Fruit fly (Drosophila melanogaster) whole organism, embryonic: ENCODE measurements around the gene CstF50.

ENCODE experiments used
- CG10321 ChIP-seq: fragments of 200-800 bp; sonication (Bioruptor generic); IDR thresholded peaks from 2 replicates; pipeline ENCODE4 v1.3.6; 2022; ENCODE audit warnings: missing biosample characterization, missing genetic modification characterization
- CG10462 ChIP-seq: fragments of 200-800 bp; sonication (Bioruptor generic); optimal IDR thresholded peaks from 2 replicates; lab custom pipeline; 2016; ENCODE audit warnings: missing biosample characterization, missing genetic modification characterization
- CG10543 ChIP-seq: fragments of 200-800 bp; sonication (Bioruptor generic); optimal IDR thresholded peaks from 3 replicates; lab custom pipeline; 2017; ENCODE audit warnings: missing biosample characterization, mild to moderate bottlenecking, missing genetic modification characterization, moderate library complexity
- CG11560 ChIP-seq: fragments of 200-800 bp; sonication (Bioruptor generic); IDR thresholded peaks from 3 replicates; pipeline ENCODE4 v1.3.6; 2022; ENCODE audit warnings: missing biosample characterization, missing genetic modification characterization
- CG13123 ChIP-seq: fragments of 200-800 bp; sonication (Bioruptor generic); optimal IDR thresholded peaks from 2 replicates; lab custom pipeline; 2016; ENCODE audit warnings: missing biosample characterization, missing genetic modification characterization
- CG15479 ChIP-seq: fragments of 200-800 bp; sonication (Bioruptor generic); optimal IDR thresholded peaks from 3 replicates; lab custom pipeline; 2019; ENCODE audit warnings: missing biosample characterization, mild to moderate bottlenecking, missing genetic modification characterization, moderate library complexity
- CG16779 ChIP-seq: fragments of 200-800 bp; sonication (Bioruptor generic); IDR thresholded peaks from 2 replicates; pipeline ENCODE4 v1.3.6; 2022; ENCODE audit warnings: missing biosample characterization, missing genetic modification characterization
- CG17612 ChIP-seq: fragments of 200-800 bp; sonication (Bioruptor generic); IDR thresholded peaks from 2 replicates; pipeline ENCODE4 v1.3.6; 2022; ENCODE audit warnings: missing biosample characterization, missing genetic modification characterization
- CG32767 ChIP-seq: fragments of 200-800 bp; sonication (Bioruptor generic); IDR thresholded peaks from 2 replicates; pipeline ENCODE4 v1.3.6; 2022; ENCODE audit warnings: missing biosample characterization, missing genetic modification characterization
- CG3407 ChIP-seq: fragments of 200-800 bp; sonication (Bioruptor generic); optimal IDR thresholded peaks from 2 replicates; lab custom pipeline; 2018; ENCODE audit warnings: missing biosample characterization, mild to moderate bottlenecking, missing genetic modification characterization
- CG43689 ChIP-seq: fragments of 200-800 bp; sonication (Bioruptor generic); IDR thresholded peaks from 2 replicates; pipeline ENCODE4 v1.3.6; 2022; ENCODE audit warnings: missing biosample characterization, missing genetic modification characterization
- CG6175 ChIP-seq: fragments of 200-800 bp; sonication (Bioruptor generic); IDR thresholded peaks from 3 replicates; pipeline ENCODE4 v1.3.6; 2022; ENCODE audit warnings: missing biosample characterization, missing genetic modification characterization
- CG8281 ChIP-seq: fragments of 200-800 bp; sonication (Bioruptor generic); optimal IDR thresholded peaks from 2 replicates; lab custom pipeline; 2018; ENCODE audit warnings: missing biosample characterization, mild to moderate bottlenecking, missing genetic modification characterization, moderate library complexity
- CG9797 ChIP-seq: fragments of 200-800 bp; sonication (Bioruptor generic); optimal IDR thresholded peaks from 3 replicates; lab custom pipeline; 2018; ENCODE audit warnings: missing biosample characterization, mild to moderate bottlenecking, missing genetic modification characterization
- CG9817 ChIP-seq: fragments of 200-800 bp; sonication (Bioruptor generic); optimal IDR thresholded peaks from 2 replicates; lab custom pipeline; 2018; ENCODE audit warnings: missing biosample characterization, mild to moderate bottlenecking, missing genetic modification characterization, moderate library complexity
- CG9932 ChIP-seq: fragments of 200-800 bp; sonication (Bioruptor generic); IDR thresholded peaks from 2 replicates; pipeline ENCODE4 v1.3.6; 2022; ENCODE audit warnings: missing biosample characterization, missing genetic modification characterization
- Elba2 ChIP-seq: fragments of 200-800 bp; sonication (Bioruptor generic); optimal IDR thresholded peaks from 3 replicates; lab custom pipeline; 2016; ENCODE audit warnings: missing biosample characterization, missing genetic modification characterization
- Fer2 ChIP-seq: fragments of 200-800 bp; sonication (Bioruptor generic); optimal IDR thresholded peaks from 2 replicates; lab custom pipeline; 2018; ENCODE audit warnings: missing biosample characterization, mild to moderate bottlenecking, missing genetic modification characterization, moderate library complexity
- HLH4C ChIP-seq: fragments of 200-800 bp; sonication (Bioruptor generic); IDR thresholded peaks from 3 replicates; pipeline ENCODE4 v1.3.6; 2022; ENCODE audit warnings: missing biosample characterization, missing genetic modification characterization; ENCODE audit not compliant: partially characterized antibody
- Hr51 ChIP-seq, 2 experiments: fragments of 200-800 bp; sonication (Bioruptor generic); optimal IDR thresholded peaks; 2 replicates in 1 of 2; 3 replicates in 1 of 2; lab custom pipeline; 2016 to 2018; ENCODE audit warnings: missing biosample characterization in 2 of 2, missing genetic modification characterization in 2 of 2, mild to moderate bottlenecking in 1 of 2, moderate library complexity in 1 of 2
- Hr78 ChIP-seq, 2 experiments: fragments of 200-800 bp in 1 of 2; fragments of >200 bp in 1 of 2; sonication (Bioruptor generic) in 1 of 2; optimal IDR thresholded peaks; 2 replicates each; lab custom pipeline; 2017 to 2019; ENCODE audit warnings: missing biosample characterization in 2 of 2, missing genetic modification characterization in 2 of 2, mild to moderate bottlenecking in 1 of 2, moderate library complexity in 1 of 2
- Med ChIP-seq: fragments of 200-800 bp; sonication (Bioruptor generic); peaks from one replicate; lab custom pipeline; 2016; ENCODE audit warnings: missing biosample characterization, missing genetic modification characterization, mild to moderate bottlenecking, inconsistent platforms, moderate library complexity
- Ptx1 ChIP-seq: fragments of 200-800 bp; sonication (Bioruptor generic); IDR thresholded peaks from 2 replicates; pipeline ENCODE4 v1.3.6; 2022; ENCODE audit warnings: missing biosample characterization, missing genetic modification characterization
- Sox100B ChIP-seq: fragments of 200-800 bp; sonication (Bioruptor generic); optimal IDR thresholded peaks from 3 replicates; lab custom pipeline; 2018; ENCODE audit warnings: missing biosample characterization, mild to moderate bottlenecking, missing genetic modification characterization
- Sox102F ChIP-seq: fragments of 200-800 bp; sonication (Bioruptor generic); optimal IDR thresholded peaks from 2 replicates; lab custom pipeline; 2018; ENCODE audit warnings: missing biosample characterization, mild to moderate bottlenecking, missing genetic modification characterization, moderate library complexity
- TFAM ChIP-seq: fragments of 200-800 bp; sonication (Bioruptor generic); optimal IDR thresholded peaks from 2 replicates; lab custom pipeline; 2017; ENCODE audit warnings: missing biosample characterization, missing genetic modification characterization, inconsistent platforms
- Xbp1 ChIP-seq: fragments of 200-800 bp; sonication (Bioruptor generic); optimal IDR thresholded peaks from 3 replicates; lab custom pipeline; 2016; ENCODE audit warnings: missing biosample characterization, mild to moderate bottlenecking, missing genetic modification characterization
- amos ChIP-seq: fragments of 200-800 bp; sonication (Bioruptor generic); IDR thresholded peaks from 2 replicates; pipeline ENCODE4 v1.3.6; 2022; ENCODE audit warnings: missing biosample characterization, missing genetic modification characterization; ENCODE audit not compliant: partially characterized antibody
- az2 ChIP-seq: fragments of 200-800 bp; sonication (Bioruptor generic); optimal IDR thresholded peaks from 3 replicates; lab custom pipeline; 2016; ENCODE audit warnings: missing biosample characterization, missing genetic modification characterization
- bsh ChIP-seq, 2 experiments: fragments of 200-800 bp; sonication (Bioruptor generic); optimal IDR thresholded peaks; 2 replicates each; lab custom pipeline; 2017 to 2018; ENCODE audit warnings: mild to moderate bottlenecking in 2 of 2, missing biosample characterization in 2 of 2, missing genetic modification characterization in 2 of 2, moderate library complexity in 1 of 2
- caup ChIP-seq: fragments of 200-800 bp; sonication (Bioruptor generic); optimal IDR thresholded peaks from 3 replicates; lab custom pipeline; 2017; ENCODE audit warnings: missing biosample characterization, mild to moderate bottlenecking, missing genetic modification characterization, moderate library complexity; ENCODE audit not compliant: severe bottlenecking
- fd3F ChIP-seq: fragments of 200-800 bp; sonication (Bioruptor generic); optimal IDR thresholded peaks from 2 replicates; lab custom pipeline; 2018; ENCODE audit warnings: missing biosample characterization, mild to moderate bottlenecking, missing genetic modification characterization, moderate library complexity
- fd64A ChIP-seq: fragments of 200-800 bp; sonication (Bioruptor generic); optimal IDR thresholded peaks from 3 replicates; lab custom pipeline; 2018; ENCODE audit warnings: missing biosample characterization, mild to moderate bottlenecking, missing genetic modification characterization
- gce ChIP-seq: fragments of 200-800 bp; sonication (Bioruptor generic); IDR thresholded peaks from 3 replicates; pipeline ENCODE4 v1.3.6; 2022; ENCODE audit warnings: missing biosample characterization, missing genetic modification characterization
- gcm2 ChIP-seq: fragments of 200-800 bp; sonication (Bioruptor generic); optimal IDR thresholded peaks from 2 replicates; lab custom pipeline; 2016; ENCODE audit warnings: missing biosample characterization, missing genetic modification characterization
- kay ChIP-seq: fragments of 200-800 bp; sonication (Bioruptor generic); optimal IDR thresholded peaks from 2 replicates; lab custom pipeline; 2016; ENCODE audit warnings: missing biosample characterization, missing genetic modification characterization
- kni ChIP-seq: fragments of 200-800 bp; sonication (Bioruptor generic); optimal IDR thresholded peaks from 3 replicates; lab custom pipeline; 2017; ENCODE audit warnings: mild to moderate bottlenecking, missing biosample characterization, missing genetic modification reagents, missing genetic modification characterization
- knrl ChIP-seq: fragments of 200-800 bp; sonication (Bioruptor generic); IDR thresholded peaks from 3 replicates; pipeline ENCODE4 v1.3.6; 2022; ENCODE audit warnings: missing biosample characterization, missing genetic modification characterization; ENCODE audit not compliant: partially characterized antibody
- onecut ChIP-seq: fragments of 200-800 bp; sonication (Bioruptor generic); IDR thresholded peaks from 2 replicates; pipeline ENCODE4 v1.3.6; 2022; ENCODE audit warnings: missing biosample characterization, missing genetic modification characterization
- otp ChIP-seq: fragments of 200-800 bp; sonication (Bioruptor generic); IDR thresholded peaks from 3 replicates; pipeline ENCODE4, ENCODE4 v1.3.6; 2022; ENCODE audit warnings: missing biosample characterization, missing genetic modification characterization
- pb ChIP-seq: fragments of 200-800 bp; sonication (Bioruptor generic); optimal IDR thresholded peaks from 3 replicates; lab custom pipeline; 2016; ENCODE audit warnings: missing biosample characterization, missing genetic modification characterization
- scrt ChIP-seq: fragments of 200-800 bp; sonication (Bioruptor generic); optimal IDR thresholded peaks from 2 replicates; lab custom pipeline; 2018; ENCODE audit warnings: missing biosample characterization, mild to moderate bottlenecking, missing genetic modification characterization, moderate library complexity
- shn ChIP-seq: fragments of 200-800 bp; sonication (Bioruptor generic); optimal IDR thresholded peaks from 3 replicates; lab custom pipeline; 2016; ENCODE audit warnings: missing biosample characterization, missing genetic modification characterization
- sim ChIP-seq: fragments of 200-800 bp; sonication (Bioruptor generic); IDR thresholded peaks from 2 replicates; pipeline ENCODE4 v1.3.6; 2022; ENCODE audit warnings: missing biosample characterization, missing genetic modification characterization
- sisA ChIP-seq: fragments of 200-800 bp; sonication (Bioruptor generic); IDR thresholded peaks from 2 replicates; pipeline ENCODE4 v1.3.6; 2022; ENCODE audit warnings: missing biosample characterization, missing genetic modification characterization
- sr ChIP-seq: fragments of 200-800 bp; sonication (Bioruptor generic); IDR thresholded peaks from 3 replicates; pipeline ENCODE4 v1.3.6; 2022; ENCODE audit warnings: missing biosample characterization, missing genetic modification characterization
- tup ChIP-seq: fragments of 200-800 bp; sonication (Bioruptor generic); optimal IDR thresholded peaks from 2 replicates; lab custom pipeline; 2016; ENCODE audit warnings: missing biosample characterization, mild to moderate bottlenecking, missing genetic modification characterization, moderate library complexity
- vnd ChIP-seq: fragments of 200-800 bp; sonication (Bioruptor generic); IDR thresholded peaks from 3 replicates; pipeline ENCODE4 v1.3.6; 2022; ENCODE audit warnings: missing biosample characterization, missing genetic modification characterization; ENCODE audit not compliant: partially characterized antibody
- zen ChIP-seq: fragments of 200-800 bp; sonication (Bioruptor generic); optimal IDR thresholded peaks from 3 replicates; lab custom pipeline; 2018; ENCODE audit warnings: missing biosample characterization, mild to moderate bottlenecking, missing genetic modification characterization, moderate library complexity
- zfh1 ChIP-seq: fragments of 200-800 bp; sonication (Bioruptor generic); IDR thresholded peaks from 3 replicates; pipeline ENCODE4 v1.3.6; 2022; ENCODE audit warnings: missing biosample characterization, missing genetic modification characterization

The CstF50 gene

DNA sequence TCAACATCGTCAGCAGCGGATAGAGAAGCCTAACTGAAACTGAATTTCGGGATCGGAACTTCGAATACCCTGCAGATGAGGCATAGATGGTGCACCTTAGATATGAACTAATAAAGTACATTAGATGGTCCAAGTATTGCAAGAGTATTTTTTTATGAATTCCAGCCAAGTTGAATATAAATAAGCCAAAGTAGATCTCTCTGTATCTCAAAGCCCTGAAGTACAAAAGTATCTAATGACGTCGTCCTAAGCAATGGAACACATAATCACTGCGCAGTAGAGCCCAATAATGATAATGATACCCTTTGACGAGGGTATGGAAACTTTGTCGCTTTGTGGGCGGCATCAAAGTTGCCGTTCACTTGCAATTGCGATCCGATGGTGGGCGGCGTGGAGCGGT, 27.0 kb downstream of the CstF50 start (continued):
- TF ChIP-seq Xbp1 (no peak), CG9817 (tag; lab: Kevin White, UChicago) (no peak), Elba2 (GFP tag; lab: Kevin White, UChicago) (no peak), TFAM (GFP tag; lab: Kevin White, UChicago) (no peak), CG15479 (no peak), Sox102F (GFP tag; lab: Kevin White, UChicago) (peak; percentile 12), Ptx1 (GFP tag; lab: Robert Waterston, UW) (0 out of 2 replicates have a peak, but pooled peaks have one; percentile 11), fd64A (GFP tag; lab: Kevin White, UChicago) (no peak), vnd (GFP tag; lab: Robert Waterston, UW) (no peak), CG3407 (GFP tag; lab: Kevin White, UChicago) (no peak), Hr51 (GFP tag; optimal IDR thresholded peaks at IDR 0.05; lab: Kevin White, UChicago) (peak in 1 of 2 experiments; percentile 23), sr (GFP tag; lab: Robert Waterston, UW) (peak; percentile 69; the same call in 1 of the 3 replicates), CG10543 (GFP tag; lab: Kevin White, UChicago) (no peak), Med (GFP tag; lab: Kevin White, UChicago) (peak; percentile 71), onecut (GFP tag; lab: Robert Waterston, UW) (no peak), HLH4C (GFP tag; lab: Robert Waterston, UW) (no peak), CG43689 (GFP tag; lab: Robert Waterston, UW) (no peak), knrl (no peak), pb (no peak), amos (GFP tag; lab: Robert Waterston, UW) (no peak), CG9932 (GFP tag; lab: Robert Waterston, UW) (no peak), sim (GFP tag; lab: Robert Waterston, UW) (no peak), Fer2 (tag; lab: Kevin White, UChicago) (no peak), CG9797 (no peak), tup (GFP tag; lab: Kevin White, UChicago) (no peak), CG10321 (GFP tag; lab: Robert Waterston, UW) (no peak), bsh (GFP tag; optimal IDR thresholded peaks at IDR 0.05; lab: Kevin White, UChicago) (peak in 1 of 2 experiments; percentile 24), gce (no peak), zfh1 (GFP tag; lab: Robert Waterston, UW) (no peak), sisA (GFP tag; lab: Robert Waterston, UW) (0 out of 2 replicates have a peak, but pooled peaks have one; percentile 19), otp (GFP tag; lab: Robert Waterston, UW) (no peak), kni (GFP tag; lab: Kevin White, UChicago) (no peak), Sox100B (GFP tag; lab: Kevin White, UChicago) (no peak), Hr78 (GFP tag; optimal IDR thresholded peaks at IDR 0.05; lab: Kevin White, UChicago) (no peak), CG10462 (no peak), CG32767 (no peak), scrt (GFP tag; lab: Kevin White, UChicago) (no peak), az2 (GFP tag; lab: Kevin White, UChicago) (no peak), CG13123 (GFP tag; lab: Kevin White, UChicago) (no peak), CG17612 (GFP tag; lab: Robert Waterston, UW) (no peak), CG6175 (no peak), caup (GFP tag; lab: Kevin White, UChicago) (no peak), gcm2 (GFP tag; lab: Kevin White, UChicago) (no peak), zen (tag; lab: Kevin White, UChicago) (no peak), kay (GFP tag; lab: Kevin White, UChicago) (no peak), CG11560 (tag; lab: Robert Waterston, UW) (no peak), CG16779 (no peak), CG8281 (tag; lab: Kevin White, UChicago) (no peak), fd3F (GFP tag; lab: Kevin White, UChicago) (no peak), shn (GFP tag; lab: Kevin White, UChicago) (no peak)
